Fruit fly (Drosophila melanogaster) whole organism, wandering third instar larva: ENCODE results near the gene agt.

Experiments used
- CG32264 ChIP-seq: fragments of 200-800 bp; sonication (Bioruptor generic); optimal IDR thresholded peaks from 2 replicates; lab custom pipeline; 2016; ENCODE audit warnings: missing biosample characterization, missing genetic modification characterization
- Dif ChIP-seq: fragments of 200-275, 200-300 bp; sonication (Bioruptor generic); optimal IDR thresholded peaks from 2 replicates; lab custom pipeline; 2018; ENCODE audit warnings: missing biosample characterization, missing genetic modification characterization; ENCODE audit not compliant: partially characterized antibody
- HLH106 ChIP-seq: fragments of 200-800 bp; optimal IDR thresholded peaks from 3 replicates; lab custom pipeline; 2019; ENCODE audit warnings: missing biosample characterization, mild to moderate bottlenecking, missing genetic modification characterization, moderate library complexity
- Hnf4 ChIP-seq: fragments of 200-800 bp; sonication (Bioruptor generic); optimal IDR thresholded peaks from 2 replicates; lab custom pipeline; 2016; ENCODE audit warnings: missing biosample characterization, mild to moderate bottlenecking, missing genetic modification characterization
- Myc ChIP-seq: fragments of >200 bp; optimal IDR thresholded peaks from 2 replicates; lab custom pipeline; 2017
- Rel ChIP-seq, 2 experiments: fragments of 200-800 bp; sonication (Bioruptor generic) in 1 of 2; optimal IDR thresholded peaks; 2 replicates in 1 of 2; 3 replicates in 1 of 2; lab custom pipeline; 2016 to 2019; ENCODE audit warnings: mild to moderate bottlenecking in 2 of 2, missing biosample characterization in 2 of 2, missing genetic modification characterization in 2 of 2, moderate library complexity in 1 of 2
- Sp1 ChIP-seq: fragments of 200-800 bp; sonication (Bioruptor generic); optimal IDR thresholded peaks from 3 replicates; lab custom pipeline; 2019; ENCODE audit warnings: missing biosample characterization, mild to moderate bottlenecking, missing genetic modification characterization, moderate library complexity
- dl ChIP-seq, 2 experiments: fragments of 175-275, 200-275 bp in 1 of 2; fragments of 200-275 bp in 1 of 2; sonication (Bioruptor generic); optimal IDR thresholded peaks; lab custom pipeline; 2018; ENCODE audit warnings: mild to moderate bottlenecking in 2 of 2, missing biosample characterization in 2 of 2, missing genetic modification characterization in 2 of 2, moderate library complexity in 2 of 2; ENCODE audit not compliant: partially characterized antibody in 2 of 2, insufficient read depth in 1 of 2
- dsf ChIP-seq: sonication (Bioruptor generic); optimal IDR thresholded peaks from 2 replicates; lab custom pipeline; 2016; ENCODE audit warnings: missing biosample characterization, missing genetic modification characterization, borderline replicate concordance
- jim ChIP-seq: fragments of 175-275, 200-325 bp; sonication (Bioruptor generic); optimal IDR thresholded peaks from 2 replicates; lab custom pipeline; 2016; ENCODE audit warnings: missing biosample characterization, mild to moderate bottlenecking, missing genetic modification characterization
- lola ChIP-seq: fragments of >200 bp; optimal IDR thresholded peaks from 2 replicates; lab custom pipeline; 2017; ENCODE audit warnings: missing biosample characterization, missing genetic modification characterization
- pan ChIP-seq: fragments of >200 bp; optimal IDR thresholded peaks from 2 replicates; lab custom pipeline; 2017
- usp ChIP-seq: fragments of >200 bp; optimal IDR thresholded peaks from 2 replicates; lab custom pipeline; 2017; ENCODE audit warnings: missing biosample characterization, missing genetic modification characterization

agt gene

DNA sequence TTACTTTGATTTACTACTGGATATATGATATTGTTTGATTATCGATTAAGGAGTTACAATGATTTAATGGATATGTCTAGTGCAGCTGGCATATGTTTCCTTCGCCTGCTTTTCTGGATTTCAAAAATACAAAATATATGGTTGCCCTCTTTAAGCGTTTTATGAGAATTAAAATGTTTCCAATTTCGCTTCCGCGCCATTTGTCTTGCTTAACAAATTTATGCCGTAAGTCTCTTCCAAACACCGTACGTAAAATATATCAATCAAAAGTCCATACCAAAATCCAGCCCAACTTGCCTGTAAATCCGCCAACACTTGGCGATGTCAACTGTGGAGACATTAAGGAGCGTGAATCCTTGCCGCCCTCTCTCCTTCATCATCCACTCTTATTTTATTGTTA is 30.7 kb downstream of the agt start, which contains the start of gene CG15177:
Gene CG15177, minus strand, starts transcription at position 101 of the 400 bp plus-strand sequence.
- TF ChIP-seq jim (no peak), CG32264 (GFP tag; lab: Kevin White, UChicago) (no peak), pan (lab: Kevin White, UChicago) (no peak), Hnf4 (no peak), usp (no peak)

DNA sequence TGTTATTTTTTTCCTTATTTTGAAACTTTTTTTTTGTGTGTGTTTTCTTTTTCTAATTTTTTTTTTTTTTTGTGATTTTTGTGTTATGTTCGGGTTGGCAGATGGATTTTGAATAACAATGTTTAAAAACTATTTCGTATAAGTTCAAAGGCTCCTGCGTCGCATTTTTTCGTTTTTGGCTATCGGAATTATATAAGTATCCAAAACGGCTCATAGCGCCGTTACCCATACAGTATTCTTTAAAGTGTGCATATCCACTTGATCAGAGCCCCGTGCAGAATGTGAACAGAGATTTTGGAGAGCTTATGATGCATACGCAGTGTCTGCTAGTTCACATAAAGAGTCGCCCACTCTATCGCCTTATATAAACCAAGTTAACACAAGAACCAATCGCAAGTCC is 32.1 kb downstream of the agt start, which contains the start of gene sowi:
Gene sowi, minus strand, starts transcription at position 101 of the 400 bp plus-strand sequence.
- TF ChIP-seq dsf: no peak
- no peak for TF ChIP-seq dl (GFP tag; optimal IDR thresholded peaks at IDR 0.05; lab: Kevin White, UChicago; ENCODE audit: insufficient read depth in 1 of 2, partially characterized antibody in 2 of 2)
- no peak for TF ChIP-seq Sp1 (GFP tag; lab: Kevin White, UChicago)
- no peak for TF ChIP-seq lola (GFP tag; lab: Kevin White, UChicago)
- TF ChIP-seq Dif (GFP tag; lab: Kevin White, UChicago): no peak
- no peak for TF ChIP-seq HLH106 (tag; lab: Kevin White, UChicago)
- no peak for TF ChIP-seq Myc
- TF ChIP-seq Rel (GFP tag; optimal IDR thresholded peaks at IDR 0.05; lab: Kevin White, UChicago): no peak
- TF ChIP-seq Rel (tag; optimal IDR thresholded peaks at IDR 0.05; lab: Kevin White, UChicago): no peak

DNA sequence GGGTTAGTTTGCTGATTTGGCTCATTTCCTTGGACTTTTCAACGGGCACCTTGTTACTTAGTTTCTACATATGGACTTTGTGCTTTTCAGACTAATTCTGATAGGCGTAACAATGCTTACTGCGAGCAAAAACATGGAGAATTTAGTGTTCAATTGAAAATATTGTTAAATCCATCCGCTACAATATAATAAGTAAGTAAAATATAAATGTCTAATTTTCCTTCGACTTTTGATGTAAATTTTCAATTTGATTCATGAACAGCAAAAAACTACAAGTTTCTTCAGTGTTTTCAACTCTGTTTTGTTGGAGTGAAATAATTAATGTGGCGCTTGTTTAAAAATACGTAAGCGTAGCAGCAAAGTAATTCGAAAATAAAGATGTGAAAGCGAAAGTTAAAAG is 51.1 kb downstream of the agt start, which contains the start of gene glob2:
Gene glob2, minus strand, starts transcription at position 101 of the 400 bp plus-strand sequence.
- TF ChIP-seq HLH106 (tag; lab: Kevin White, UChicago) (no peak), Hnf4 (no peak)
